Worm (Caenorhabditis elegans) whole organism, late embryonic: ENCODE data around the gene lgc-41.

Experiments
- C38D4.7 ChIP-seq: fragments of 200-800 bp; sonication (Bioruptor generic); optimal IDR thresholded peaks from 2 replicates; lab custom pipeline; 2018; ENCODE audit warnings: mild to moderate bottlenecking, missing genetic modification characterization, moderate library complexity, missing compliant biosample characterization
- F13H6.1 ChIP-seq: sonication (generic microtip); optimal IDR thresholded peaks from 2 replicates; lab custom pipeline; 2016; ENCODE audit warnings: missing genetic modification characterization, missing compliant biosample characterization
- ama-1 ChIP-seq: fragments of 150-350 bp; optimal IDR thresholded peaks from 2 replicates; lab custom pipeline; 2014
- ceh-14 ChIP-seq: sonication (generic microtip); optimal IDR thresholded peaks from 2 replicates; lab custom pipeline; 2016; ENCODE audit warnings: missing genotype, missing genetic modification characterization, missing compliant biosample characterization
- ceh-2 ChIP-seq: sonication (generic microtip); optimal IDR thresholded peaks from 2 replicates; lab custom pipeline; 2016; ENCODE audit warnings: missing genotype, missing genetic modification characterization, missing compliant biosample characterization
- ceh-22 ChIP-seq: sonication (generic microtip); optimal IDR thresholded peaks from 2 replicates; lab custom pipeline; 2017; ENCODE audit warnings: missing biosample characterization, missing genetic modification characterization
- ceh-24 ChIP-seq: sonication (generic microtip); optimal IDR thresholded peaks from 2 replicates; lab custom pipeline; 2016; ENCODE audit warnings: mild to moderate bottlenecking, missing genetic modification characterization, missing compliant biosample characterization
- ceh-30 ChIP-seq: fragments of 150-350 bp; optimal IDR thresholded peaks from 2 replicates; lab custom pipeline; 2014; ENCODE audit warnings: missing biosample characterization, missing genetic modification characterization
- ceh-31 ChIP-seq: sonication (generic microtip); optimal IDR thresholded peaks from 2 replicates; lab custom pipeline; 2016; ENCODE audit warnings: missing genetic modification characterization, missing compliant biosample characterization
- ceh-34 ChIP-seq: sonication (generic microtip); optimal IDR thresholded peaks from 2 replicates; lab custom pipeline; 2016; ENCODE audit warnings: mild to moderate bottlenecking, missing genetic modification characterization, missing compliant biosample characterization
- ceh-48 ChIP-seq: sonication (generic microtip); optimal IDR thresholded peaks from 2 replicates; lab custom pipeline; 2016; ENCODE audit warnings: missing genetic modification characterization, inconsistent platforms, missing compliant biosample characterization
- ceh-6 ChIP-seq: fragments of 200-800 bp; sonication (Bioruptor generic); optimal IDR thresholded peaks from 2 replicates; lab custom pipeline; 2018; ENCODE audit warnings: mild to moderate bottlenecking, missing genetic modification characterization, missing compliant biosample characterization
- che-1 ChIP-seq: sonication (generic microtip); optimal IDR thresholded peaks from 2 replicates; lab custom pipeline; 2016; ENCODE audit warnings: mild to moderate bottlenecking, missing genetic modification characterization, missing compliant biosample characterization
- dve-1 ChIP-seq: sonication (generic microtip); optimal IDR thresholded peaks from 2 replicates; lab custom pipeline; 2017; ENCODE audit warnings: antibody characterized with exemption, mild to moderate bottlenecking, missing genetic modification characterization, missing compliant biosample characterization
- elt-2 ChIP-seq: sonication (generic microtip); optimal IDR thresholded peaks from 2 replicates; lab custom pipeline; 2016; ENCODE audit warnings: missing genetic modification reagents, missing genetic modification characterization, missing compliant biosample characterization
- ets-4 ChIP-seq: sonication (generic microtip); optimal IDR thresholded peaks from 2 replicates; lab custom pipeline; 2016; ENCODE audit warnings: missing genetic modification characterization, missing compliant biosample characterization
- eyg-1 ChIP-seq: sonication (generic microtip); optimal IDR thresholded peaks from 2 replicates; lab custom pipeline; 2016; ENCODE audit warnings: missing genotype, missing genetic modification characterization, missing compliant biosample characterization
- fkh-10 ChIP-seq: fragments of 150-350 bp; optimal IDR thresholded peaks from 2 replicates; lab custom pipeline; 2014; ENCODE audit warnings: missing biosample characterization, missing genetic modification reagents, missing genetic modification characterization
- hlh-15 ChIP-seq: sonication (generic microtip); optimal IDR thresholded peaks from 2 replicates; lab custom pipeline; 2016; ENCODE audit warnings: missing genetic modification characterization, missing compliant biosample characterization
- hlh-6 ChIP-seq: sonication (generic microtip); optimal IDR thresholded peaks from 2 replicates; lab custom pipeline; 2016; ENCODE audit warnings: missing genotype, missing genetic modification characterization, missing compliant biosample characterization
- hlh-8 ChIP-seq: sonication (generic microtip); optimal IDR thresholded peaks from 2 replicates; lab custom pipeline; 2016; ENCODE audit warnings: missing genotype, missing genetic modification characterization, missing compliant biosample characterization
- lim-6 ChIP-seq: sonication (generic microtip); optimal IDR thresholded peaks from 2 replicates; lab custom pipeline; 2016; ENCODE audit warnings: missing genetic modification characterization, missing compliant biosample characterization
- lin-11 ChIP-seq: fragments of 200-800 bp; sonication (Bioruptor generic); optimal IDR thresholded peaks from 2 replicates; lab custom pipeline; 2018; ENCODE audit warnings: mild to moderate bottlenecking, missing genetic modification characterization, missing compliant biosample characterization
- madf-2 ChIP-seq: sonication (generic microtip); optimal IDR thresholded peaks from 2 replicates; lab custom pipeline; 2017; ENCODE audit warnings: missing genetic modification characterization, missing compliant biosample characterization
- nhr-11 ChIP-seq: fragments of 150-350 bp; optimal IDR thresholded peaks from 2 replicates; lab custom pipeline; 2014; ENCODE audit warnings: missing biosample characterization, missing genetic modification characterization
- nhr-232 ChIP-seq: sonication (generic microtip); optimal IDR thresholded peaks from 2 replicates; lab custom pipeline; 2016; ENCODE audit warnings: missing genetic modification characterization, missing compliant biosample characterization
- npax-4 ChIP-seq: sonication (generic microtip); optimal IDR thresholded peaks from 2 replicates; lab custom pipeline; 2016; ENCODE audit warnings: missing genetic modification characterization, missing compliant biosample characterization
- odd-2 ChIP-seq: sonication (generic microtip); optimal IDR thresholded peaks from 2 replicates; lab custom pipeline; 2017; ENCODE audit warnings: antibody characterized with exemption, mild to moderate bottlenecking, missing genetic modification characterization, missing compliant biosample characterization
- pag-3 ChIP-seq: sonication (generic microtip); optimal IDR thresholded peaks from 2 replicates; lab custom pipeline; 2016; ENCODE audit warnings: missing compliant biosample characterization, missing genetic modification characterization, borderline replicate concordance
- pha-2 ChIP-seq: sonication (generic microtip); optimal IDR thresholded peaks from 2 replicates; lab custom pipeline; 2017; ENCODE audit warnings: mild to moderate bottlenecking, missing genetic modification characterization, missing compliant biosample characterization
- ref-2 ChIP-seq: sonication (generic microtip); optimal IDR thresholded peaks from 2 replicates; lab custom pipeline; 2016; ENCODE audit warnings: missing genetic modification characterization, missing compliant biosample characterization
- rnt-1 ChIP-seq: sonication (generic microtip); optimal IDR thresholded peaks from 2 replicates; lab custom pipeline; 2016; ENCODE audit warnings: missing genetic modification characterization, missing compliant biosample characterization
- sdc-2 ChIP-seq: sonication (generic microtip); optimal IDR thresholded peaks from 2 replicates; lab custom pipeline; 2016; ENCODE audit warnings: missing genotype, missing genetic modification characterization, missing compliant biosample characterization
- sox-2 ChIP-seq: fragments of 200-800 bp; sonication (Bioruptor generic); IDR thresholded peaks from 2 replicates; pipeline ENCODE4 v1.3.6; 2022; ENCODE audit warnings: missing genetic modification reagents, missing genetic modification characterization, missing compliant biosample characterization
- sox-4 ChIP-seq: sonication (generic microtip); optimal IDR thresholded peaks from 2 replicates; lab custom pipeline; 2017; ENCODE audit warnings: mild to moderate bottlenecking, missing genetic modification characterization, inconsistent platforms, missing compliant biosample characterization
- tbx-7 ChIP-seq: sonication (generic microtip); optimal IDR thresholded peaks from 2 replicates; lab custom pipeline; 2016; ENCODE audit warnings: missing genotype, missing genetic modification characterization, missing compliant biosample characterization
- ttx-3 ChIP-seq: sonication (generic microtip); optimal IDR thresholded peaks from 2 replicates; lab custom pipeline; 2016; ENCODE audit warnings: missing genetic modification reagents, missing genetic modification characterization, missing compliant biosample characterization
- unc-3 ChIP-seq, 2 experiments: fragments of 200-800 bp in 1 of 2; sonication (Bioruptor generic) in 1 of 2; sonication (generic microtip) in 1 of 2; conservative IDR thresholded peaks in 1 of 2; optimal IDR thresholded peaks in 1 of 2; 2 replicates each; pipeline versions ENCODE4 v1.3.6 to Lab custom; 2016 to 2022; ENCODE audit warnings: missing compliant biosample characterization in 2 of 2, missing genetic modification characterization in 2 of 2, missing genetic modification reagents in 1 of 2

Gene lgc-41

DNA sequence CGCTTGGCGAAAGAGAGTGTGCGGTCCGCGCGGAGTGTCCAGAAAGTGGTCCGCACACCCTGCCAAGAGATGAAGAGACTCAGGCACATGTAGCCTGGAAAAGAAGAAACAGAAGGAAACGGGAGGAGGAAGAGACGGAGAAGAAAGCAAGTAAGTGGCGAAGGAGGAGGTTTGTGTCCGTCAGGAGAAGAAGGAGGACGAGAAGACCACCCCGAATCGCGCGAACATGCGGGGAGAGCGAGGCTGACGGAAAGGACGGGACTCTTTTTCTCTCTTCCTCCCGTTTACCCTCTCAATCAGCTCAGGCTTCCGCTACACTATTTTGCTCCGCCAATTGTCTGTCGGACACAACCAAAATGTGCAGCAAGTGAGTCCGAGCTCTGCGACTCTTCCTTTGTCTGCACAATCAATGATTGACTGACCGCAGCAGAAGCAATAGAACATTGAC, 18.5 kb upstream of the lgc-41 start (continued):
- no peak for TF ChIP-seq lim-6 (tag; lab: Kevin White, UChicago)
- peak; percentile 94 for TF ChIP-seq ceh-31 (tag; lab: Kevin White, UChicago)
- peak; percentile 86 for TF ChIP-seq fkh-10 (GFP tag; lab: Kevin White, UChicago)
- no peak for TF ChIP-seq odd-2 (tag; lab: Kevin White, UChicago)
- TF ChIP-seq rnt-1 (tag; lab: Kevin White, UChicago), result peak; percentile 88
- peak; percentile 61 for TF ChIP-seq madf-2
- TF ChIP-seq ceh-48 (tag; lab: Kevin White, UChicago), result peak; percentile 51
- TF ChIP-seq ceh-24, result no peak
- no peak for TF ChIP-seq elt-2
- TF ChIP-seq sdc-2, result peak; percentile 82
- no peak for TF ChIP-seq che-1 (tag; lab: Kevin White, UChicago)
- TF ChIP-seq hlh-8 (tag; lab: Kevin White, UChicago), result peak; percentile 53
- no peak for TF ChIP-seq dve-1 (tag; lab: Kevin White, UChicago)
- TF ChIP-seq eyg-1, result peak; percentile 15
- TF ChIP-seq hlh-15, result no peak
- TF ChIP-seq pha-2 (tag; lab: Kevin White, UChicago), result no peak
- peak; percentile 89 for TF ChIP-seq ceh-34
- TF ChIP-seq ceh-22 (tag; lab: Kevin White, UChicago), result peak; percentile 70
- TF ChIP-seq ttx-3, result peak; percentile 51

ce11 chrX:10437421-10437820, 16.6 kb upstream of the lgc-41 start:
- TF ChIP-seq ceh-34 (peak; percentile 93), ama-1 (lab: Kevin White, UChicago) (no peak), ceh-6 (GFP tag; lab: Kevin White, UChicago) (no peak), fkh-10 (GFP tag; lab: Kevin White, UChicago) (no peak), hlh-8 (tag; lab: Kevin White, UChicago) (no peak), eyg-1 (no peak), C38D4.7 (GFP tag; lab: Kevin White, UChicago) (no peak), ceh-2 (tag; lab: Kevin White, UChicago) (no peak)

ce11 chrX:10440781-10441180, 13.3 kb upstream of the lgc-41 start:
- no peak for TF ChIP-seq ceh-14 (tag; lab: Kevin White, UChicago)
- TF ChIP-seq lin-11, result no peak
- no peak for TF ChIP-seq ceh-30
- no peak for TF ChIP-seq hlh-15
- TF ChIP-seq rnt-1 (tag; lab: Kevin White, UChicago), result no peak
- no peak for TF ChIP-seq hlh-8 (tag; lab: Kevin White, UChicago)
- TF ChIP-seq, all 69 proteins: peak for 0

DNA sequence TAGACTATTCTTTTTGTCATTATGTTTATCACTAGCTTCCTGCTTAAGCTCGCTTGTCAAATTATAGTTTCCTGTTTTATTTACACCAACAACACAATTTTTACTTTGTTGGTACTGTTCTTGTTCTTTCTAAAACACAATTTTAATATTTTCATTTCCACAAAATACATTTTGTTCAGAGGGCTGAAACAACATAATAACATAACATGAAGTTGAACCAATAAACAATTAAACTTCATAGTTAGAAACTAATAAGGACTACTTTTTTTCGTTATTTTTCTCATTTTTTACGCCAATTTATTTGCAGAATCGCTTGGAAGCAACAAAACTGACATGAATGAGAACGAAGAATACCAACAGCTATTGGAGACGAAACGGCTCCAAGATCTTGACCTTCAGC, 10.2 kb upstream of the lgc-41 start, which contains the start of gene C39B10.3:
Gene C39B10.3 (plus strand): TSS at position 301 of the 400 bp plus-strand sequence.
- TF ChIP-seq unc-3 (GFP tag; conservative IDR thresholded peaks at IDR 0.05; lab: Robert Waterston, UW) (no peak), unc-3 (tag; optimal IDR thresholded peaks at IDR 0.05; lab: Kevin White, UChicago) (no peak), ref-2 (no peak), hlh-6 (tag; lab: Kevin White, UChicago) (no peak), elt-2 (no peak), ets-4 (tag; lab: Kevin White, UChicago) (no peak), rnt-1 (tag; lab: Kevin White, UChicago) (no peak), nhr-11 (tag; lab: Kevin White, UChicago) (no peak), eyg-1 (no peak), odd-2 (tag; lab: Kevin White, UChicago) (no peak), sox-4 (tag; lab: Kevin White, UChicago) (no peak), lin-11 (no peak), ceh-14 (tag; lab: Kevin White, UChicago) (no peak)

DNA sequence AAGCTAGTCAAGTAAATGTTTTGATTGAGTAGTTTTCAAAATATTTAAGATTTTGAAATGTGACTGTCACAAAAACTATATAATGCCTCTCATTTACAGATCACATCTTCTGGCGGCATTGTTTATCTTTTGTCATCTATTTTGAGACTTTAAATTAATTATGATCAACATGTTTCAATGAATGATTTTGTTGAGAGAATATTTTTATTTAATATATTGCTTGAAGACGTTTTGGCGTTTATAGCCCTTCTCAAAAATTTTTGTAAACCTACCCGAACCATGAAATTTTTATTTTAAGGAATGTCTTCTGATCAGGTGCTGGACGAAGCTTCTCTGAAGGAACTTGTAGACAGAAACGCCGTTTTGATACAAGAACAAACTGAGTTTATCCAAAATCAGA, 9.4 kb upstream of the lgc-41 start, which contains the start of gene C39B10.4:
Gene C39B10.4 (plus strand): TSS at position 301 of the 400 bp plus-strand sequence.
- TF ChIP-seq tbx-7 (tag; lab: Kevin White, UChicago), result no peak
- TF ChIP-seq pag-3 (tag; lab: Kevin White, UChicago), result no peak
- TF ChIP-seq nhr-232 (tag; lab: Kevin White, UChicago), result no peak
- no peak for TF ChIP-seq unc-3 (GFP tag; conservative IDR thresholded peaks at IDR 0.05; lab: Robert Waterston, UW)
- no peak for TF ChIP-seq unc-3 (tag; optimal IDR thresholded peaks at IDR 0.05; lab: Kevin White, UChicago)
- no peak for TF ChIP-seq F13H6.1 (tag; lab: Kevin White, UChicago)
- no peak for TF ChIP-seq ama-1 (lab: Kevin White, UChicago)
- TF ChIP-seq sdc-2, result no peak
- no peak for TF ChIP-seq ceh-24
- no peak for TF ChIP-seq sox-2
- TF ChIP-seq ets-4 (tag; lab: Kevin White, UChicago), result no peak
- TF ChIP-seq che-1 (tag; lab: Kevin White, UChicago), result no peak
- no peak for TF ChIP-seq sox-4 (tag; lab: Kevin White, UChicago)
- no peak for TF ChIP-seq nhr-11 (tag; lab: Kevin White, UChicago)
- TF ChIP-seq npax-4 (tag; lab: Kevin White, UChicago), result no peak
